Worm (Caenorhabditis elegans) whole organism, L3 larva: ENCODE results near the gene Y17G7B.18.
A peak's percentile ranks its signal among the peaks of the same experiment; 100 is the strongest.

ENCODE experiments used
- R02D3.7 ChIP-seq: fragments of 150-350 bp; optimal IDR thresholded peaks from 2 replicates; lab custom pipeline; 2014; ENCODE audit warnings: missing biosample characterization, missing genetic modification characterization
- ZK546.5 ChIP-seq: sonication (generic microtip); optimal IDR thresholded peaks from 2 replicates; lab custom pipeline; 2017; ENCODE audit warnings: missing biosample characterization, missing genetic modification characterization
- aly-2 ChIP-seq: fragments of 150-350 bp; optimal IDR thresholded peaks from 2 replicates; lab custom pipeline; 2014; ENCODE audit warnings: missing biosample characterization, missing genetic modification characterization
- ama-1 ChIP-seq: fragments of 150-350 bp; optimal IDR thresholded peaks from 2 replicates; lab custom pipeline; 2018
- ceh-16 ChIP-seq: sonication (generic microtip); optimal IDR thresholded peaks from 2 replicates; lab custom pipeline; 2017; ENCODE audit warnings: missing biosample characterization, missing genetic modification characterization
- ceh-28 ChIP-seq: fragments of 150-350 bp; optimal IDR thresholded peaks from 2 replicates; lab custom pipeline; 2014; ENCODE audit warnings: missing biosample characterization, missing genetic modification reagents, missing genetic modification characterization
- ceh-82 ChIP-seq: fragments of 150-350 bp; optimal IDR thresholded peaks from 2 replicates; lab custom pipeline; 2014; ENCODE audit warnings: missing biosample characterization, missing genetic modification characterization
- ceh-9 ChIP-seq: sonication (generic microtip); optimal IDR thresholded peaks from 2 replicates; lab custom pipeline; 2018; ENCODE audit warnings: missing biosample characterization, missing genetic modification characterization
- daf-12 ChIP-seq: fragments of 150-350 bp; optimal IDR thresholded peaks from 2 replicates; lab custom pipeline; 2014; ENCODE audit warnings: missing biosample characterization, missing genetic modification reagents, missing genetic modification characterization
- egl-27 ChIP-seq: sonication (generic microtip); optimal IDR thresholded peaks from 4 replicates; lab custom pipeline; 2017; ENCODE audit warnings: missing biosample characterization, missing genetic modification reagents, missing genetic modification characterization
- egl-5 ChIP-seq: fragments of 150-350 bp; optimal IDR thresholded peaks from 2 replicates; lab custom pipeline; 2017; ENCODE audit warnings: missing biosample characterization, missing genetic modification reagents, missing genetic modification characterization, inconsistent platforms
- elt-1 ChIP-seq: fragments of 150-350 bp; optimal IDR thresholded peaks from 2 replicates; lab custom pipeline; 2014; ENCODE audit warnings: missing biosample characterization, missing genetic modification characterization
- elt-2 ChIP-seq: sonication (generic microtip); optimal IDR thresholded peaks from 2 replicates; lab custom pipeline; 2016; ENCODE audit warnings: missing genetic modification reagents, mild to moderate bottlenecking, missing genetic modification characterization, missing compliant biosample characterization
- elt-3 ChIP-seq, 3 experiments: fragments of 150-350 bp in 1 of 3; sonication (generic microtip) in 2 of 3; optimal IDR thresholded peaks; 2 replicates in 2 of 3; 4 replicates in 1 of 3; lab custom pipeline; 2014 to 2017; ENCODE audit warnings: missing biosample characterization in 3 of 3, missing genetic modification characterization in 3 of 3
- eor-1 ChIP-seq, 2 experiments: fragments of 150-350 bp; optimal IDR thresholded peaks; 2 replicates each; lab custom pipeline; 2014 to 2018; ENCODE audit warnings: missing biosample characterization in 2 of 2, missing genetic modification characterization in 2 of 2
- fkh-10 ChIP-seq: sonication (generic microtip); optimal IDR thresholded peaks from 2 replicates; lab custom pipeline; 2017; ENCODE audit warnings: missing biosample characterization, missing genetic modification reagents, missing genetic modification characterization
- fkh-2 ChIP-seq: fragments of 150-350 bp; optimal IDR thresholded peaks from 2 replicates; lab custom pipeline; 2014; ENCODE audit warnings: missing biosample characterization, missing genetic modification reagents, missing genetic modification characterization
- fos-1 ChIP-seq: fragments of 150-350 bp; optimal IDR thresholded peaks from 2 replicates; lab custom pipeline; 2014; ENCODE audit warnings: missing biosample characterization, missing genetic modification characterization
- hmg-11 ChIP-seq: sonication (generic microtip); optimal IDR thresholded peaks from 2 replicates; lab custom pipeline; 2016; ENCODE audit warnings: missing genetic modification characterization, missing compliant biosample characterization
- jun-1 ChIP-seq: fragments of 150-350 bp; optimal IDR thresholded peaks from 2 replicates; lab custom pipeline; 2014; ENCODE audit warnings: missing biosample characterization, missing genetic modification reagents, missing genetic modification characterization
- lin-15B ChIP-seq: fragments of 150-350 bp; optimal IDR thresholded peaks from 2 replicates; lab custom pipeline; 2014; ENCODE audit warnings: missing biosample characterization, missing genetic modification characterization
- lin-39 ChIP-seq: fragments of 150-350 bp; optimal IDR thresholded peaks from 2 replicates; lab custom pipeline; 2018; ENCODE audit warnings: missing biosample characterization, missing genetic modification reagents, missing genetic modification characterization
- lsy-12 ChIP-seq: sonication (generic microtip); optimal IDR thresholded peaks from 2 replicates; lab custom pipeline; 2016; ENCODE audit warnings: mild to moderate bottlenecking, missing genetic modification characterization, missing compliant biosample characterization
- mdl-1 ChIP-seq: fragments of 150-350 bp; optimal IDR thresholded peaks from 2 replicates; lab custom pipeline; 2014; ENCODE audit warnings: missing biosample characterization, missing genetic modification characterization
- mml-1 ChIP-seq: fragments of 150-350 bp; sonication (generic microtip); optimal IDR thresholded peaks from 3 replicates; lab custom pipeline; 2014; ENCODE audit warnings: missing biosample characterization, missing genetic modification characterization
- nfya-1 ChIP-seq: sonication (generic microtip); optimal IDR thresholded peaks from 2 replicates; lab custom pipeline; 2017; ENCODE audit warnings: missing genetic modification characterization, mild to moderate bottlenecking, missing compliant biosample characterization, antibody characterized with exemption, moderate library complexity; ENCODE audit not compliant: insufficient read depth
- nhr-11 ChIP-seq: fragments of 150-350 bp; optimal IDR thresholded peaks from 2 replicates; lab custom pipeline; 2014; ENCODE audit warnings: missing biosample characterization, missing genetic modification characterization
- nhr-23 ChIP-seq: fragments of 150-350 bp; optimal IDR thresholded peaks from 2 replicates; lab custom pipeline; 2014; ENCODE audit warnings: missing biosample characterization, missing genetic modification reagents, missing genetic modification characterization
- nhr-237 ChIP-seq: fragments of 150-350 bp; optimal IDR thresholded peaks from 2 replicates; lab custom pipeline; 2014; ENCODE audit warnings: missing biosample characterization, missing genetic modification characterization
- nhr-25 ChIP-seq: sonication (generic microtip); optimal IDR thresholded peaks from 2 replicates; lab custom pipeline; 2017; ENCODE audit warnings: missing biosample characterization, missing genetic modification characterization
- nhr-28 ChIP-seq: fragments of 150-350 bp; optimal IDR thresholded peaks from 2 replicates; lab custom pipeline; 2014; ENCODE audit warnings: missing biosample characterization, missing genetic modification characterization
- nhr-43 ChIP-seq: sonication (generic microtip); optimal IDR thresholded peaks from 2 replicates; lab custom pipeline; 2016; ENCODE audit warnings: mild to moderate bottlenecking, missing genetic modification characterization, missing compliant biosample characterization; ENCODE audit not compliant: poor library complexity, severe bottlenecking
- nhr-67 ChIP-seq: fragments of 150-350 bp; optimal IDR thresholded peaks from 2 replicates; lab custom pipeline; 2014; ENCODE audit warnings: missing biosample characterization, missing genetic modification characterization
- nhr-76 ChIP-seq: fragments of 150-350 bp; sonication (generic microtip); optimal IDR thresholded peaks from 5 replicates; lab custom pipeline; 2014; ENCODE audit warnings: missing biosample characterization, missing genetic modification characterization
- nhr-77 ChIP-seq: fragments of 150-350 bp; optimal IDR thresholded peaks from 2 replicates; lab custom pipeline; 2014; ENCODE audit warnings: missing biosample characterization, missing genetic modification characterization
- pha-4 ChIP-seq: fragments of 150-350 bp; optimal IDR thresholded peaks from 2 replicates; lab custom pipeline; 2014; ENCODE audit warnings: missing biosample characterization, missing genetic modification reagents, missing genetic modification characterization
- pqm-1 ChIP-seq: fragments of 150-350 bp; optimal IDR thresholded peaks from 2 replicates; lab custom pipeline; 2017; ENCODE audit warnings: missing biosample characterization, missing genetic modification characterization, inconsistent platforms
- sea-2 ChIP-seq: fragments of 150-350 bp; sonication (generic microtip); optimal IDR thresholded peaks from 4 replicates; lab custom pipeline; 2014; ENCODE audit warnings: missing biosample characterization, missing genetic modification reagents, missing genetic modification characterization
- skn-1 ChIP-seq: fragments of 150-350 bp; optimal IDR thresholded peaks from 2 replicates; lab custom pipeline; 2014; ENCODE audit warnings: missing biosample characterization, missing genetic modification characterization
- snpc-4 ChIP-seq: fragments of 150-350 bp; optimal IDR thresholded peaks from 2 replicates; lab custom pipeline; 2014; ENCODE audit warnings: missing biosample characterization, missing genetic modification characterization
- tbx-2 ChIP-seq: sonication (generic microtip); optimal IDR thresholded peaks from 2 replicates; lab custom pipeline; 2016; ENCODE audit warnings: mild to moderate bottlenecking, missing genetic modification characterization, missing compliant biosample characterization
- unc-62 ChIP-seq: fragments of 150-350 bp; sonication (generic microtip); optimal IDR thresholded peaks from 4 replicates; lab custom pipeline; 2014; ENCODE audit warnings: missing biosample characterization, missing genetic modification reagents, missing genetic modification characterization
- zag-1 ChIP-seq: fragments of 150-350 bp; optimal IDR thresholded peaks from 2 replicates; lab custom pipeline; 2014; ENCODE audit warnings: missing biosample characterization, missing genetic modification characterization
- ztf-11 ChIP-seq: fragments of 150-350 bp; optimal IDR thresholded peaks from 2 replicates; lab custom pipeline; 2014; ENCODE audit warnings: missing biosample characterization, missing genetic modification characterization
- ztf-4 ChIP-seq: fragments of 150-350 bp; optimal IDR thresholded peaks from 2 replicates; lab custom pipeline; 2014; ENCODE audit warnings: missing biosample characterization, missing genetic modification characterization

Gene Y17G7B.18

DNA sequence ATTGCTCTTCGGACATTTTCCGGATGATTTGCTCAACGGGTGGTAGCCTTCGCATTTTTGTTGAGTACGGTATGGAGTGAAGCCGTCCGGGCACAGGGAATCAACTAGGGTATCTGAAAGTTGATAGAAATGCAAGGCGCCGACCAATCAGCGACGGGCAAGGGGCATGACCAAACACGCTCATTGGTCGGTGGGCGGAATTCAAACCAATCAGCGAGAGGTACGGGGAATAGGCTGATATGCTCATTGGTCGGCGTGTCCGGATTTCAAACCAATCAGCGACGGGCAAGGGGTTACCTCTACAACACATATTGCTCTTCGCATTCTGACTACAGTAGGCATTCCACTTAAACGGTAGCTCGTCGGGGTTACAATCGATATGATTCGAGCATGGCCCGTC is 1.2 kb upstream of the Y17G7B.18 start:
- TF ChIP-seq tbx-2: no peak
- no peak for TF ChIP-seq ceh-28
- TF ChIP-seq ceh-9 (tag; lab: Kevin White, UChicago): no peak
- no peak for TF ChIP-seq nhr-23 (tag; lab: Kevin White, UChicago)
- no peak for TF ChIP-seq hmg-11 (tag; lab: Kevin White, UChicago)
- peak; percentile 88 for TF ChIP-seq nfya-1 (tag; lab: Kevin White, UChicago)

DNA sequence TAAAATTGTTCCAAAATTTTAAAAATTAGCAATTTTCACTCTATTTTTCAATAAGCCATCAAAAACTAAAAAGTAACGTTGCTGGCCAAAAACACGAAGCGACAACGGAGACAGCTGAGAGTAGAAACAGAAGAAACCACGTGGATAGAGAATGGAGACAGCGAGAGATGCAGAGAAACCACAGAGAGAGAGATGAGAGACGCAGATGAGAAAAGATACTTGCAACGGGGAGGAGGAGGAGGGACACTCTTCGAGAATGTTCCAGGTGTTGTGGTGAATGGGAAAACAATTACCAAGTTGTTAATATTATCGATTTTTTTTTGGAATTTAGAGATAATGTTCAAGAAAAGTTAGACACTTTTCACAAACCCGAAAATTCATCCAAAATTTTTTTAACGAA is 5.3 kb downstream of the Y17G7B.18 start:
- TF ChIP-seq daf-12: no peak
- TF ChIP-seq nhr-11 (tag; lab: Kevin White, UChicago): peak; percentile 20
- TF ChIP-seq lsy-12 (tag; lab: Kevin White, UChicago): peak; percentile 88
- TF ChIP-seq tbx-2: peak; percentile 79
- peak; percentile 72 for TF ChIP-seq pqm-1 (tag; lab: Kevin White, UChicago)
- TF ChIP-seq mdl-1: peak; percentile 98
- peak; percentile 98 for TF ChIP-seq hmg-11 (tag; lab: Kevin White, UChicago)
- peak; percentile 61 for TF ChIP-seq skn-1 (tag; lab: Kevin White, UChicago)
- peak; percentile 94 for TF ChIP-seq jun-1 (tag; lab: Kevin White, UChicago)
- peak; percentile 73 for TF ChIP-seq fkh-10 (GFP tag; lab: Kevin White, UChicago)
- TF ChIP-seq nhr-25 (tag; lab: Kevin White, UChicago): peak; percentile 97
- TF ChIP-seq ceh-9 (tag; lab: Kevin White, UChicago): no peak
- no peak for TF ChIP-seq nhr-76 (tag; lab: Kevin White, UChicago)
- TF ChIP-seq nhr-67: no peak
- peak; percentile 78 for TF ChIP-seq elt-2 (tag; lab: Kevin White, UChicago)
- TF ChIP-seq ceh-82: no peak
- TF ChIP-seq nhr-28 (tag; lab: Kevin White, UChicago): no peak
- peak; percentile 90 for TF ChIP-seq egl-5 (tag; lab: Kevin White, UChicago)
- peak; percentile 91 for TF ChIP-seq nhr-23 (tag; lab: Kevin White, UChicago)
- TF ChIP-seq lin-39 (tag; lab: Kevin White, UChicago): peak; percentile 66
- TF ChIP-seq fkh-2: peak; percentile 100
- TF ChIP-seq eor-1 (tag; optimal IDR thresholded peaks at IDR 0.05; lab: Kevin White, UChicago): peak in 1 of 2 experiments; percentile 50
- peak; percentile 88 for TF ChIP-seq egl-27
- no peak for TF ChIP-seq elt-3 (tag; optimal IDR thresholded peaks at IDR 0.05; lab: Kevin White, UChicago)
- TF ChIP-seq ama-1 (lab: Kevin White, UChicago): peak; percentile 84
- TF ChIP-seq ZK546.5 (tag; lab: Kevin White, UChicago): no peak
- TF ChIP-seq ceh-28: peak; percentile 96
- peak; percentile 70 for TF ChIP-seq ztf-4
- no peak for TF ChIP-seq aly-2 (tag; lab: Kevin White, UChicago)
- no peak for TF ChIP-seq ztf-11 (tag; lab: Kevin White, UChicago)
- peak; percentile 92 for TF ChIP-seq pha-4 (tag; lab: Kevin White, UChicago)
- peak; percentile 74 for TF ChIP-seq lin-15B (tag; lab: Kevin White, UChicago)
- peak; percentile 22 for TF ChIP-seq unc-62 (GFP tag; lab: Kevin White, UChicago)
- no peak for TF ChIP-seq ceh-16
- TF ChIP-seq zag-1 (tag; lab: Kevin White, UChicago): no peak
- TF ChIP-seq snpc-4 (tag; lab: Kevin White, UChicago): peak; percentile 80
- TF ChIP-seq mml-1 (tag; lab: Kevin White, UChicago): no peak
- no peak for TF ChIP-seq nhr-237 (tag; lab: Kevin White, UChicago)
- TF ChIP-seq nhr-77 (tag; lab: Kevin White, UChicago): peak; percentile 72
- peak; percentile 79 for TF ChIP-seq sea-2 (GFP tag; lab: Kevin White, UChicago)
- TF ChIP-seq fos-1 (tag; lab: Kevin White, UChicago): peak; percentile 22
- peak; percentile 58 for TF ChIP-seq R02D3.7 (tag; lab: Kevin White, UChicago)
- TF ChIP-seq nfya-1 (tag; lab: Kevin White, UChicago): peak; percentile 96
- peak; percentile 52 for TF ChIP-seq elt-1 (tag; lab: Kevin White, UChicago)
- peak; percentile 67 for TF ChIP-seq nhr-43 (tag; lab: Kevin White, UChicago)
